Worm (Caenorhabditis elegans) whole organism, young adult: ENCODE results near the gene W01D2.1.

Experiments
- B0261.1 ChIP-seq: sonication (generic microtip); optimal IDR thresholded peaks from 2 replicates; lab custom pipeline; 2016; ENCODE audit warnings: mild to moderate bottlenecking, missing genetic modification characterization, moderate library complexity, missing compliant biosample characterization
- F22D6.2 ChIP-seq: sonication (generic microtip); optimal IDR thresholded peaks from 2 replicates; lab custom pipeline; 2016; ENCODE audit warnings: mild to moderate bottlenecking, missing genetic modification characterization, missing compliant biosample characterization
- F23B12.7 ChIP-seq: sonication (generic microtip); optimal IDR thresholded peaks from 2 replicates; lab custom pipeline; 2017; ENCODE audit warnings: missing genetic modification characterization, mild to moderate bottlenecking, missing compliant biosample characterization, antibody characterized with exemption, moderate library complexity; ENCODE audit not compliant: insufficient read depth
- F33H1.4 ChIP-seq: fragments of 200-800 bp; sonication (Bioruptor generic); IDR thresholded peaks from 2 replicates; pipeline ENCODE4 v1.3.6; 2022; ENCODE audit warnings: missing genetic modification reagents, missing genetic modification characterization, missing compliant biosample characterization
- F52B5.7 ChIP-seq: sonication (generic microtip); optimal IDR thresholded peaks from 2 replicates; lab custom pipeline; 2016; ENCODE audit warnings: mild to moderate bottlenecking, missing genetic modification characterization, missing compliant biosample characterization
- F55B11.4 ChIP-seq: sonication (generic microtip); optimal IDR thresholded peaks from 2 replicates; lab custom pipeline; 2016; ENCODE audit warnings: missing compliant biosample characterization, missing genetic modification characterization, borderline replicate concordance; ENCODE audit not compliant: insufficient read depth
- akir-1 ChIP-seq: fragments of 200-800 bp; sonication (Bioruptor generic); optimal IDR thresholded peaks from 2 replicates; lab custom pipeline; 2018; ENCODE audit warnings: mild to moderate bottlenecking, missing genetic modification characterization, moderate library complexity, missing compliant biosample characterization
- attf-3 ChIP-seq: fragments of 200-800 bp; sonication (Bioruptor generic); conservative IDR thresholded peaks from 2 replicates; pipeline ENCODE4 v1.3.6; 2022; ENCODE audit warnings: missing genetic modification reagents, missing genetic modification characterization, missing compliant biosample characterization
- cebp-1 ChIP-seq, 2 experiments: fragments of 200-800 bp in 1 of 2; sonication (Bioruptor generic) in 1 of 2; sonication (generic microtip) in 1 of 2; IDR thresholded peaks in 1 of 2; optimal IDR thresholded peaks in 1 of 2; 2 replicates each; pipeline versions ENCODE4 v1.3.6 to Lab custom; 2017 to 2022; ENCODE audit warnings: missing compliant biosample characterization in 2 of 2, missing genetic modification characterization in 2 of 2, mild to moderate bottlenecking in 1 of 2, missing genetic modification reagents in 1 of 2, moderate library complexity in 1 of 2
- cebp-2 ChIP-seq: fragments of 200-800 bp; sonication (Bioruptor generic); IDR thresholded peaks from 2 replicates; pipeline ENCODE4 v1.3.6; 2022; ENCODE audit warnings: missing genetic modification characterization, missing compliant biosample characterization
- ceh-100 ChIP-seq: fragments of 200-800 bp; sonication (Bioruptor generic); IDR thresholded peaks from 2 replicates; pipeline ENCODE4 v1.3.6; 2022; ENCODE audit warnings: missing genetic modification reagents, missing genetic modification characterization, missing compliant biosample characterization
- ceh-58 ChIP-seq: fragments of 200-800 bp; sonication (Bioruptor generic); IDR thresholded peaks from 2 replicates; pipeline ENCODE4 v1.3.6; 2022; ENCODE audit warnings: missing genetic modification characterization, missing compliant biosample characterization
- dpl-1 ChIP-seq: fragments of 150-350 bp; optimal IDR thresholded peaks from 2 replicates; lab custom pipeline; 2014; ENCODE audit warnings: missing biosample characterization, missing genetic modification reagents, missing genetic modification characterization
- efl-1 ChIP-seq: fragments of 150-350 bp; optimal IDR thresholded peaks from 2 replicates; lab custom pipeline; 2014; ENCODE audit warnings: missing biosample characterization, missing genetic modification reagents, missing genetic modification characterization
- egl-18 ChIP-seq: fragments of 200-800 bp; sonication (Bioruptor generic); IDR thresholded peaks from 2 replicates; pipeline ENCODE4 v1.3.6; 2022; ENCODE audit warnings: missing genetic modification reagents, missing genetic modification characterization, missing compliant biosample characterization
- gei-17 ChIP-seq: fragments of 200-800 bp; sonication (Bioruptor generic); optimal IDR thresholded peaks from 2 replicates; lab custom pipeline; 2018; ENCODE audit warnings: mild to moderate bottlenecking, missing genetic modification characterization, missing compliant biosample characterization
- him-1 ChIP-seq: sonication (generic microtip); optimal IDR thresholded peaks from 2 replicates; lab custom pipeline; 2016; ENCODE audit warnings: missing genotype, missing genetic modification reagents, missing genetic modification characterization, missing compliant biosample characterization
- hlh-12 ChIP-seq: sonication (generic microtip); optimal IDR thresholded peaks from 2 replicates; lab custom pipeline; 2016; ENCODE audit warnings: missing genetic modification characterization, missing compliant biosample characterization
- hmg-20 ChIP-seq: fragments of 200-800 bp; sonication (Bioruptor generic); IDR thresholded peaks from 2 replicates; pipeline ENCODE4 v1.3.6; 2022; ENCODE audit warnings: missing genetic modification reagents, missing genetic modification characterization, missing compliant biosample characterization
- hrde-1 ChIP-seq: sonication (generic microtip); optimal IDR thresholded peaks from 2 replicates; lab custom pipeline; 2016; ENCODE audit warnings: missing genetic modification characterization, mild to moderate bottlenecking, missing compliant biosample characterization, moderate library complexity, missing genotype, missing genetic modification reagents, borderline replicate concordance
- lin-54 ChIP-seq: fragments of 200-800 bp; sonication (Bioruptor generic); optimal IDR thresholded peaks from 2 replicates; lab custom pipeline; 2018; ENCODE audit warnings: mild to moderate bottlenecking, missing genetic modification characterization, missing compliant biosample characterization
- lir-1 ChIP-seq: fragments of 200-800 bp; sonication (Bioruptor generic); conservative IDR thresholded peaks from 2 replicates; pipeline ENCODE4 v1.3.6; 2022; ENCODE audit warnings: missing genetic modification reagents, missing genetic modification characterization, missing compliant biosample characterization
- madf-3 ChIP-seq: fragments of 200-800 bp; sonication (Bioruptor generic); IDR thresholded peaks from 2 replicates; pipeline ENCODE4 v1.3.6; 2022; ENCODE audit warnings: missing genetic modification reagents, missing genetic modification characterization, missing compliant biosample characterization
- madf-8 ChIP-seq: fragments of 200-800 bp; sonication (Bioruptor generic); conservative IDR thresholded peaks from 2 replicates; pipeline ENCODE4 v1.3.6; 2022; ENCODE audit warnings: missing genetic modification reagents, missing genetic modification characterization, missing compliant biosample characterization
- mcd-1 ChIP-seq: fragments of 200-800 bp; sonication (Bioruptor generic); IDR thresholded peaks from 2 replicates; pipeline ENCODE4 v1.3.6; 2022; ENCODE audit warnings: missing genetic modification reagents, missing genetic modification characterization, missing compliant biosample characterization
- mel-28 ChIP-seq: sonication (generic microtip); optimal IDR thresholded peaks from 2 replicates; lab custom pipeline; 2016; ENCODE audit warnings: borderline replicate concordance, mild to moderate bottlenecking, missing genetic modification characterization, missing compliant biosample characterization
- mes-4 ChIP-seq: sonication (generic microtip); optimal IDR thresholded peaks from 2 replicates; lab custom pipeline; 2016; ENCODE audit warnings: missing genotype, missing genetic modification characterization, missing compliant biosample characterization
- nhr-120 ChIP-seq: fragments of 200-800 bp; sonication (Bioruptor generic); IDR thresholded peaks from 2 replicates; pipeline ENCODE4 v1.3.6; 2022; ENCODE audit warnings: missing genetic modification characterization, missing compliant biosample characterization
- pha-4 ChIP-seq: fragments of 150-350 bp; sonication (generic microtip); optimal IDR thresholded peaks from 2 replicates; lab custom pipeline; 2014; ENCODE audit warnings: missing biosample characterization, missing genetic modification reagents, missing genetic modification characterization
- sdz-38 ChIP-seq: sonication (generic microtip); optimal IDR thresholded peaks from 2 replicates; lab custom pipeline; 2016; ENCODE audit warnings: missing genotype, missing genetic modification characterization, missing compliant biosample characterization
- snpc-4 ChIP-seq, 5 experiments: fragments of 150-350 bp in 1 of 5; sonication (generic microtip) in 4 of 5; optimal IDR thresholded peaks; 2 replicates each; lab custom pipeline; 2014 to 2018; ENCODE audit warnings: missing genetic modification characterization in 5 of 5, missing biosample characterization in 3 of 5, antibody characterized with exemption in 2 of 5, mild to moderate bottlenecking in 2 of 5, missing compliant biosample characterization in 2 of 5, missing genotype in 2 of 5, moderate library complexity in 2 of 5, missing genetic modification reagents in 1 of 5
- somi-1 ChIP-seq: fragments of 200-800 bp; sonication (Bioruptor generic); optimal IDR thresholded peaks from 2 replicates; lab custom pipeline; 2018; ENCODE audit warnings: mild to moderate bottlenecking, missing genetic modification characterization, missing compliant biosample characterization
- tlf-1 ChIP-seq: fragments of 200-800 bp; sonication (Bioruptor generic); optimal IDR thresholded peaks from 2 replicates; lab custom pipeline; 2018; ENCODE audit warnings: mild to moderate bottlenecking, missing genetic modification characterization, missing compliant biosample characterization
- unc-130 ChIP-seq: sonication (generic microtip); optimal IDR thresholded peaks from 2 replicates; lab custom pipeline; 2016; ENCODE audit warnings: missing genetic modification reagents, missing genetic modification characterization, missing compliant biosample characterization
- xnd-1 ChIP-seq: sonication (generic microtip); optimal IDR thresholded peaks from 2 replicates; lab custom pipeline; 2016; ENCODE audit warnings: missing genotype, missing genetic modification reagents, missing genetic modification characterization, missing compliant biosample characterization
- zfh-2 ChIP-seq: fragments of 200-800 bp; sonication (Bioruptor generic); conservative IDR thresholded peaks from 2 replicates; pipeline ENCODE4 v1.3.6; 2022; ENCODE audit warnings: missing genetic modification reagents, missing genetic modification characterization, missing compliant biosample characterization
- zim-3 ChIP-seq: sonication (generic microtip); optimal IDR thresholded peaks from 2 replicates; lab custom pipeline; 2017; ENCODE audit warnings: mild to moderate bottlenecking, missing genetic modification characterization, moderate library complexity, missing compliant biosample characterization
- ztf-25 ChIP-seq: fragments of 200-800 bp; sonication (Bioruptor generic); IDR thresholded peaks from 2 replicates; pipeline ENCODE4 v1.3.6; 2022; ENCODE audit warnings: missing genetic modification reagents, missing genetic modification characterization, missing compliant biosample characterization
- ztf-26 ChIP-seq: sonication (generic microtip); optimal IDR thresholded peaks from 2 replicates; lab custom pipeline; 2017; ENCODE audit warnings: missing genetic modification characterization, missing compliant biosample characterization
- ztf-28 ChIP-seq: fragments of 200-800 bp; sonication (Bioruptor generic); IDR thresholded peaks from 2 replicates; pipeline ENCODE4 v1.3.6; 2022; ENCODE audit warnings: missing genetic modification reagents, missing genetic modification characterization, missing compliant biosample characterization

W01D2.1 gene

ce11 chrII:14779851-14780250, 35.5 kb upstream of the W01D2.1 start:
- no peak for TF ChIP-seq ztf-26 (tag; lab: Kevin White, UChicago)
- peak; percentile 76 for TF ChIP-seq zfh-2 (GFP tag; lab: Robert Waterston, UW)

ce11 chrII:14785906-14786305, 29.4 kb upstream of the W01D2.1 start, which contains the start of gene Y54E2A.9:
Gene Y54E2A.9 (minus strand): TSS chrII:14786006.
- no peak for TF ChIP-seq sdz-38
- TF ChIP-seq dpl-1 = no peak
- TF ChIP-seq him-1 = no peak
- no peak for TF ChIP-seq F22D6.2 (tag; lab: Kevin White, UChicago)
- TF ChIP-seq F33H1.4 = no peak

DNA sequence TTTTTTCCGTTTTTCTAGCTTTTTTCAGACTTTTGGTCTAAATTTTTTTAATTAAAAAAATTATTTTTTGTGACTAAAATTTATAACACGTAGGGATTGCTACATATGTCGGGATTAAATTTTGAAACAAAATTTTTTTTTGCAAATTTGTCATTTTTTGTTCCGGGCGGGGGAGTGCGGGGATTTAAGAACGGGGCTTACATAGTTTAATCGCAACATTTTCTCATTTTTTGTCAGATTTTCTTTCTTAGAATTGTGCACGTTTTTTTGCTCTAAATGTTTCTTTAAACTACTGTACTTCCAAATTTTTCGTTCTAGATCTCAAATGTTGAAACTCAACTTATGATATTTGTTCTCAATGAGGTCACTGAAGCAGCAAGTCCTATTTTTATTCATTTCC, 24.6 kb upstream of the W01D2.1 start, which contains the start of gene Y54E2A.10:
Gene Y54E2A.10, plus strand, starts transcription at position 301 of the 400 bp plus-strand sequence.
- TF ChIP-seq mes-4 (no peak), ztf-28 (GFP tag; lab: Robert Waterston, UW) (no peak), ceh-100 (GFP tag; lab: Robert Waterston, UW) (no peak), zim-3 (no peak), snpc-4 (GFP tag; optimal IDR thresholded peaks at IDR 0.05; lab: Kevin White, UChicago) (no peak), snpc-4 (tag; optimal IDR thresholded peaks at IDR 0.05; lab: Kevin White, UChicago) (no peak), B0261.1 (no peak), attf-3 (GFP tag; lab: Robert Waterston, UW) (no peak), akir-1 (GFP tag; lab: Kevin White, UChicago) (no peak), pha-4 (tag; lab: Kevin White, UChicago) (no peak), ceh-58 (GFP tag; lab: Robert Waterston, UW) (no peak)

DNA sequence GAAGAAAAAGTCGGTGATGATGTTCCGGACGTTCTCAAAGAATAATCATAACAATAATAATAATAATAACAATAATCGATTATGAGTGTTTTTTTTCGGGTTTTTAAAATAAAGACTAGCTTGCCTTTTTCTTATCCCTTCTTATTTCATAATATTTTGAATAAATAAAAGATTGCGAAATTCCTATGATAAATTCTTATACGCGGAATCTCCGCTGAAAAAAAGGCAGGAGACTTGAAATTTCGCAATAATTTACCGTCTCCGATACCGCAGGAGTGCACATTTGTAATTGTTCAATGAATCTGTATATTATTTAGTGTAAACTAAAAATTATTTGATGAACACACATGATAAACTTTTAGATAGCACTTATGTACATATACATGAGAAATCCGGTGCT, 22.8 kb upstream of the W01D2.1 start:
- TF ChIP-seq hlh-12 (no peak), cebp-1 (GFP tag; IDR thresholded peaks at IDR 0.05; lab: Robert Waterston, UW) (peak; percentile 20; the same call in 1 of the 2 replicates), cebp-1 (tag; optimal IDR thresholded peaks at IDR 0.05; lab: Kevin White, UChicago) (peak; percentile 95)

DNA sequence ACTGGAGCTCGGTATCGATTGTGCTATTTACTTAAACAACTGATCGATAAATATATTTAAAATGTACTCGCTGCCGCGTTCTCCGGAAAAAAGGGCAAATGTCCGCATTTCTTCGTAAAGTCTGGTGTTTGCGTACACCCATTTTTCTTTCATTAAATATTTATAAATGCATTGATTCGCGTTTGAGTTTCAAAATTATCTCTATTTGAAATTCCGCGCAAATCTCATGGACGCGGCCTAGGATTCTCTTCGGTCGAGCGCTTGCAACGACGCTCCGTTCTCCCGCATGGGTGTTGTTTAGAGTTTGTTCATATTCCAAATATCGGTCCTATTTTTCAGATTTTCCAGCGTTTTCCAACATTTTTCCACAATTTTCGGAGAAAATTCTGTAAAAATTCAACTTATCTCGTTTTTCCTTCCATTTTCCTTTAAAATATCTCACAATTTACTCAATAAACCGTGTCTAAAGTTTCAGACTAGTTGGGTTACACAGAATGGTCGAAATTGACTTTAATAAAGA, 20.3 kb upstream of the W01D2.1 start, which contains the start of gene eif-3.B:
Gene eif-3.B, plus strand, starts transcription at position 470 of the 520 bp plus-strand sequence.
- no peak for TF ChIP-seq nhr-120 (GFP tag; lab: Robert Waterston, UW)
- peak; percentile 95 for TF ChIP-seq lin-54 (GFP tag; lab: Kevin White, UChicago)
- TF ChIP-seq gei-17 (GFP tag; lab: Kevin White, UChicago) = peak; percentile 15
- TF ChIP-seq cebp-2 (GFP tag; lab: Robert Waterston, UW) = no peak
- TF ChIP-seq mes-4 = no peak
- peak; percentile 47 for TF ChIP-seq somi-1 (GFP tag; lab: Kevin White, UChicago)
- peak; percentile 15 for TF ChIP-seq F22D6.2 (tag; lab: Kevin White, UChicago)
- 0 out of 2 replicates have a peak, but pooled peaks have one; percentile 21 for TF ChIP-seq hmg-20 (GFP tag; lab: Robert Waterston, UW)
- peak; percentile 45 for TF ChIP-seq snpc-4 (GFP tag; optimal IDR thresholded peaks at IDR 0.05; lab: Kevin White, UChicago)
- peak; percentile 13 to 86 (median 84) for TF ChIP-seq snpc-4 (tag; optimal IDR thresholded peaks at IDR 0.05; lab: Kevin White, UChicago)
- TF ChIP-seq F55B11.4 = no peak
- TF ChIP-seq unc-130 (GFP tag; lab: Kevin White, UChicago) = peak; percentile 62
- no peak for TF ChIP-seq mel-28 (tag; lab: Kevin White, UChicago)
- TF ChIP-seq efl-1 (GFP tag; lab: Kevin White, UChicago) = peak; percentile 81
- TF ChIP-seq B0261.1 = no peak
- 0 out of 2 replicates have a peak, but pooled peaks have one; percentile 5 for TF ChIP-seq ztf-25 (GFP tag; lab: Robert Waterston, UW)
- no peak for TF ChIP-seq F52B5.7 (tag; lab: Kevin White, UChicago)
- TF ChIP-seq mcd-1 (GFP tag; lab: Robert Waterston, UW) = peak; percentile 86
- TF ChIP-seq F23B12.7 (tag; lab: Kevin White, UChicago) = peak; percentile 64
- TF ChIP-seq hrde-1 (tag; lab: Kevin White, UChicago) = no peak
- TF ChIP-seq xnd-1 (tag; lab: Kevin White, UChicago) = peak; percentile 37
- TF ChIP-seq him-1 = no peak
- TF ChIP-seq lir-1 (GFP tag; lab: Robert Waterston, UW) = peak; percentile 75
- peak; percentile 64; the same call in 1 of the 2 replicates for TF ChIP-seq madf-3
- peak; percentile 35 for TF ChIP-seq tlf-1
- peak; percentile 58 for TF ChIP-seq madf-8 (GFP tag; lab: Robert Waterston, UW)
- 0 out of 2 replicates have a peak, but pooled peaks have one; percentile 38 for TF ChIP-seq egl-18
